Fruit fly (Drosophila melanogaster) whole organism, embryonic: Measurements from ENCODE around the gene CG16965.
A peak's percentile ranks its signal among the peaks of the same experiment; 100 is the strongest.

Experiments used
- ATbp ChIP-seq: fragments of 200-800 bp; sonication (Bioruptor generic); optimal IDR thresholded peaks from 2 replicates; lab custom pipeline; 2017; ENCODE audit warnings: missing biosample characterization, mild to moderate bottlenecking, missing genetic modification characterization, missing genetic modification reagents
- Atf3 ChIP-seq: fragments of 200-800 bp; sonication (Bioruptor generic); optimal IDR thresholded peaks from 3 replicates; lab custom pipeline; 2016; ENCODE audit warnings: missing biosample characterization, missing genetic modification characterization
- B-H2 ChIP-seq: fragments of 200-800 bp; sonication (Bioruptor generic); optimal IDR thresholded peaks from 2 replicates; lab custom pipeline; 2018; ENCODE audit warnings: missing biosample characterization, mild to moderate bottlenecking, missing genetic modification characterization
- Blimp-1 ChIP-seq: fragments of 200-800 bp; sonication (Bioruptor generic); optimal IDR thresholded peaks from 3 replicates; lab custom pipeline; 2018; ENCODE audit warnings: missing biosample characterization, missing genetic modification characterization, mild to moderate bottlenecking, moderate library complexity, missing genetic modification reagents
- CG10543 ChIP-seq: fragments of 200-800 bp; sonication (Bioruptor generic); optimal IDR thresholded peaks from 3 replicates; lab custom pipeline; 2017; ENCODE audit warnings: missing biosample characterization, mild to moderate bottlenecking, missing genetic modification characterization, moderate library complexity
- CG10959 ChIP-seq: fragments of 200-800 bp; sonication (Bioruptor generic); IDR thresholded peaks from 2 replicates; pipeline ENCODE4 v1.3.6; 2022; ENCODE audit warnings: missing biosample characterization, missing genetic modification characterization
- CG11247 ChIP-seq: fragments of 200-800 bp; sonication (Bioruptor generic); IDR thresholded peaks from 2 replicates; pipeline ENCODE4 v1.3.6; 2022; ENCODE audit warnings: missing biosample characterization, missing genetic modification characterization
- CG13894 ChIP-seq: fragments of 200-800 bp; sonication (Bioruptor generic); optimal IDR thresholded peaks from 3 replicates; lab custom pipeline; 2018; ENCODE audit warnings: missing biosample characterization, mild to moderate bottlenecking, missing genetic modification characterization, moderate library complexity
- CG1602 ChIP-seq: fragments of 200-800 bp; sonication (Bioruptor generic); optimal IDR thresholded peaks from 3 replicates; lab custom pipeline; 2016; ENCODE audit warnings: missing biosample characterization, missing genetic modification characterization
- CG1832 ChIP-seq: fragments of 200-800 bp; sonication (Bioruptor generic); optimal IDR thresholded peaks from 2 replicates; lab custom pipeline; 2017; ENCODE audit warnings: missing biosample characterization, mild to moderate bottlenecking, missing genetic modification characterization, inconsistent platforms
- CG2678 ChIP-seq: fragments of 200-800 bp; sonication (Bioruptor generic); optimal IDR thresholded peaks from 3 replicates; lab custom pipeline; 2019; ENCODE audit warnings: missing biosample characterization, mild to moderate bottlenecking, missing genetic modification characterization, moderate library complexity
- CG2889 ChIP-seq: fragments of 200-800 bp; sonication (Bioruptor generic); IDR thresholded peaks from 3 replicates; pipeline ENCODE4 v1.3.6; 2022; ENCODE audit warnings: missing biosample characterization, missing genetic modification characterization
- CG34376 ChIP-seq: fragments of 200-800 bp; sonication (Bioruptor generic); optimal IDR thresholded peaks from 2 replicates; lab custom pipeline; 2018; ENCODE audit warnings: missing biosample characterization, mild to moderate bottlenecking, missing genetic modification characterization
- CG4328 ChIP-seq: fragments of 200-800 bp; sonication (Bioruptor generic); optimal IDR thresholded peaks from 3 replicates; lab custom pipeline; 2017; ENCODE audit warnings: missing biosample characterization, missing genetic modification reagents, missing genetic modification characterization
- CG5180 ChIP-seq: fragments of 200-800 bp; sonication (Bioruptor generic); optimal IDR thresholded peaks from 3 replicates; lab custom pipeline; 2017; ENCODE audit warnings: missing biosample characterization, missing genetic modification characterization, mild to moderate bottlenecking, moderate library complexity, missing genetic modification reagents
- CG6854 ChIP-seq: fragments of 200-800 bp; sonication (Bioruptor generic); optimal IDR thresholded peaks from 3 replicates; lab custom pipeline; 2017; ENCODE audit warnings: missing biosample characterization, mild to moderate bottlenecking, missing genetic modification characterization
- CG7928 ChIP-seq: fragments of 200-800 bp; sonication (Bioruptor generic); optimal IDR thresholded peaks from 2 replicates; lab custom pipeline; 2017; ENCODE audit warnings: missing biosample characterization, mild to moderate bottlenecking, missing genetic modification characterization
- CrebB ChIP-seq: fragments of 200-800 bp; sonication (Bioruptor generic); optimal IDR thresholded peaks from 3 replicates; lab custom pipeline; 2018; ENCODE audit warnings: missing biosample characterization, mild to moderate bottlenecking, missing genetic modification characterization
- Dbx ChIP-seq: fragments of 200-800 bp; sonication (Bioruptor generic); IDR thresholded peaks from 3 replicates; pipeline ENCODE4 v1.3.6; 2022; ENCODE audit warnings: missing biosample characterization, missing genetic modification characterization
- Deaf1 ChIP-seq: fragments of 200-800 bp; optimal IDR thresholded peaks from 3 replicates; lab custom pipeline; 2019; ENCODE audit warnings: missing biosample characterization, mild to moderate bottlenecking, missing genetic modification characterization, moderate library complexity
- Doc3 ChIP-seq: fragments of 200-800 bp; sonication (Bioruptor generic); IDR thresholded peaks from 3 replicates; pipeline ENCODE4 v1.3.6; 2022; ENCODE audit warnings: missing biosample characterization, missing genetic modification characterization; ENCODE audit not compliant: partially characterized antibody
- Gsc ChIP-seq: fragments of 200-800 bp; sonication (Bioruptor generic); IDR thresholded peaks from 2 replicates; pipeline ENCODE4 v1.3.6; 2022; ENCODE audit warnings: missing biosample characterization, missing genetic modification characterization
- HLHmδ ChIP-seq: fragments of 200-800 bp; sonication (Bioruptor generic); optimal IDR thresholded peaks from 2 replicates; lab custom pipeline; 2018; ENCODE audit warnings: missing biosample characterization, mild to moderate bottlenecking, missing genetic modification characterization, moderate library complexity
- Hmr ChIP-seq: fragments of 200-800 bp; sonication (Bioruptor generic); optimal IDR thresholded peaks from 3 replicates; lab custom pipeline; 2017; ENCODE audit warnings: mild to moderate bottlenecking, missing biosample characterization, missing genetic modification reagents, missing genetic modification characterization
- Hr3 ChIP-seq: fragments of 200-800 bp; sonication (Bioruptor generic); optimal IDR thresholded peaks from 3 replicates; lab custom pipeline; 2016; ENCODE audit warnings: missing biosample characterization, missing genetic modification characterization
- Med ChIP-seq: fragments of 200-800 bp; sonication (Bioruptor generic); peaks from one replicate; lab custom pipeline; 2016; ENCODE audit warnings: missing biosample characterization, missing genetic modification characterization, mild to moderate bottlenecking, inconsistent platforms, moderate library complexity
- Mes4 ChIP-seq: fragments of 200-800 bp; sonication (Bioruptor generic); optimal IDR thresholded peaks from 2 replicates; lab custom pipeline; 2016; ENCODE audit warnings: missing biosample characterization, missing genetic modification characterization
- Nf-YB ChIP-seq: fragments of 200-800 bp; sonication (Bioruptor generic); optimal IDR thresholded peaks from 3 replicates; lab custom pipeline; 2019; ENCODE audit warnings: missing biosample characterization, mild to moderate bottlenecking, missing genetic modification characterization, moderate library complexity
- Nf-YC ChIP-seq: fragments of 200-800 bp; optimal IDR thresholded peaks from 3 replicates; lab custom pipeline; 2019; ENCODE audit warnings: missing biosample characterization, mild to moderate bottlenecking, missing genetic modification characterization, moderate library complexity
- Stat92E ChIP-seq, 3 experiments: fragments of >200 bp in 2 of 3; fragments of 200-800 bp in 1 of 3; sonication (Bioruptor generic) in 1 of 3; optimal IDR thresholded peaks; 2 replicates each; lab custom pipeline; 2017 to 2019; ENCODE audit warnings: missing biosample characterization in 3 of 3, missing genetic modification characterization in 3 of 3, mild to moderate bottlenecking in 1 of 3, moderate library complexity in 1 of 3
- aop ChIP-seq: fragments of 200-800 bp; sonication (Bioruptor generic); IDR thresholded peaks from 2 replicates; pipeline ENCODE4 v1.3.6; 2022; ENCODE audit warnings: missing biosample characterization, missing genetic modification characterization
- ems ChIP-seq: fragments of 200-800 bp; sonication (Bioruptor generic); optimal IDR thresholded peaks from 3 replicates; lab custom pipeline; 2016; ENCODE audit warnings: missing biosample characterization, missing genetic modification characterization
- exex ChIP-seq: fragments of 200-800 bp; sonication (Bioruptor generic); optimal IDR thresholded peaks from 4 replicates; lab custom pipeline; 2018; ENCODE audit warnings: missing biosample characterization, mild to moderate bottlenecking, missing genetic modification characterization, moderate library complexity
- fru ChIP-seq: fragments of >200 bp; optimal IDR thresholded peaks from 2 replicates; lab custom pipeline; 2017
- ftz-f1 ChIP-seq: fragments of 200-800 bp; sonication (Bioruptor generic); optimal IDR thresholded peaks from 2 replicates; lab custom pipeline; 2016; ENCODE audit warnings: missing biosample characterization, missing genetic modification characterization
- grn ChIP-seq: fragments of 200-800 bp; sonication (Bioruptor generic); optimal IDR thresholded peaks from 3 replicates; lab custom pipeline; 2017; ENCODE audit warnings: missing biosample characterization, missing genetic modification characterization
- knrl ChIP-seq: fragments of 200-800 bp; sonication (Bioruptor generic); IDR thresholded peaks from 3 replicates; pipeline ENCODE4 v1.3.6; 2022; ENCODE audit warnings: missing biosample characterization, missing genetic modification characterization; ENCODE audit not compliant: partially characterized antibody
- lab ChIP-seq: fragments of 200-800 bp; sonication (Bioruptor generic); optimal IDR thresholded peaks from 3 replicates; lab custom pipeline; 2017; ENCODE audit warnings: missing biosample characterization, missing genetic modification characterization, mild to moderate bottlenecking, moderate library complexity, missing genetic modification reagents
- maf-S ChIP-seq: fragments of 200-800 bp; sonication (Bioruptor generic); optimal IDR thresholded peaks from 2 replicates; lab custom pipeline; 2016; ENCODE audit warnings: missing biosample characterization, missing genetic modification characterization
- mirr ChIP-seq: fragments of 200-800 bp; sonication (Bioruptor generic); optimal IDR thresholded peaks from 3 replicates; lab custom pipeline; 2018; ENCODE audit warnings: missing biosample characterization, mild to moderate bottlenecking, missing genetic modification characterization
- org-1 ChIP-seq: fragments of 200-800 bp; sonication (Bioruptor generic); optimal IDR thresholded peaks from 2 replicates; lab custom pipeline; 2017; ENCODE audit warnings: missing biosample characterization, missing genetic modification characterization
- pros ChIP-seq: fragments of 200-800 bp; sonication (Bioruptor generic); optimal IDR thresholded peaks from 3 replicates; lab custom pipeline; 2019; ENCODE audit warnings: missing biosample characterization, mild to moderate bottlenecking, missing genetic modification characterization, moderate library complexity
- run ChIP-seq: fragments of 200-800 bp; sonication (Bioruptor generic); optimal IDR thresholded peaks from 3 replicates; lab custom pipeline; 2018; ENCODE audit warnings: missing biosample characterization, mild to moderate bottlenecking, missing genetic modification characterization
- sqz ChIP-seq: fragments of 200-800 bp; sonication (Bioruptor generic); optimal IDR thresholded peaks from 3 replicates; lab custom pipeline; 2018; ENCODE audit warnings: missing biosample characterization, mild to moderate bottlenecking, missing genetic modification characterization
- tgo ChIP-seq: fragments of 200-800 bp; sonication (Bioruptor generic); IDR thresholded peaks from 3 replicates; pipeline ENCODE4 v1.3.6; 2022; ENCODE audit warnings: missing biosample characterization, missing genetic modification characterization
- wek ChIP-seq: fragments of 200-800 bp; sonication (Bioruptor generic); optimal IDR thresholded peaks from 3 replicates; lab custom pipeline; 2018; ENCODE audit warnings: missing biosample characterization, mild to moderate bottlenecking, missing genetic modification characterization, moderate library complexity
- zfh2 ChIP-seq: fragments of 200-800 bp; sonication (Bioruptor generic); optimal IDR thresholded peaks from 2 replicates; lab custom pipeline; 2016; ENCODE audit warnings: missing biosample characterization, missing genetic modification characterization

CG16965 gene

DNA sequence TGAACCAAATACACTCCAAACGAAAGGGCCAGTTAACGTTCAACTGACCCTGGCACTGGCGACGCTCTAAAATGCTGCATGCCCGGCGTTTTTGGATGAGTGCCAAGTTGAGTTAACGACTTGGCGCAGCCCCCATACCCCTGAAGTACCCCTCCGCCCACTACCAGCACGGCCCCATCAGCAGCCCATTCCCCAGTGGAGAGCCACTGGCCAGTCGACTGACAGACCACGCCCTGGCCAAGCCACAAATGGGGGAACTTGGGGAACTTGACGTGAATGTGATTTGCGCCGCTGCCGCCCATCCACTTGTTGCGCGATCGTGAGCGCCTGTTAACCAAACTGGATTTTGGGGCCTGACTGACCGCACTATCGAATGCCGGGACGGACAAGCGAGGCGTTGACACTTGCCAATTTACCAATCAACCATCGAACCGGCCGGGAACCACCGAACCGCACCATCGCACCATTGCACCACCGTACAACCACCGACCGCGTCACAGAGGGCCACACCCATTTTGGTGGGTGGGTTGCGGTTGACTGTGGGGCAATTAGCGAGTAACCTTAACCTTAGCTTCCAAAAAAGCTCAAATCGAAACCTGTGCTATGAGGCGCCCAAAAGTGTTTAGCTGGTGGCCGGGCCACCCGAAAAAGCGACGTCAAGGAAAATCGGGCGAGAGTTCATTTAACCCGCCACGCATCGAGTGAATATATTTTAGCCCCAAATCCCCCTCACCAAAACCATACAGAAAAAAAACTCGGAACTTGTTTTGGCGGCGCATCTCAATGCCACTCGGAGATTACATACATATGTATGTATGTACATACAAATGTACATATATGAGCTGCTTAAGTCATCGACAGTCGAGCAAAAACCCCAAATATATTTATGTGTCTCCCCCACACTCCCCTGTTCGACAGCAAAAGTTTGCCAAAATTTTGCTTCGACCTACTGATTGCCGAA, 24.3 kb downstream of the CG16965 start (continued):
- TF ChIP-seq ftz-f1 (GFP tag; lab: Kevin White, UChicago) (peak; percentile 13), fru (lab: Kevin White, UChicago) (no peak), Mes4 (GFP tag; lab: Kevin White, UChicago) (no peak), CG4328 (GFP tag; lab: Kevin White, UChicago) (no peak), B-H2 (peak; percentile 17), Nf-YB (peak; percentile 95), lab (peak; percentile 14), CG11247 (GFP tag; lab: Robert Waterston, UW) (no peak), Hmr (GFP tag; lab: Kevin White, UChicago) (peak; percentile 39), exex (tag; lab: Kevin White, UChicago) (peak; percentile 61), Stat92E (GFP tag; optimal IDR thresholded peaks at IDR 0.05; lab: Kevin White, UChicago) (peak in 1 of 3 experiments; percentile 40), mirr (GFP tag; lab: Kevin White, UChicago) (peak; percentile 71), Blimp-1 (GFP tag; lab: Kevin White, UChicago) (peak; percentile 73), Deaf1 (tag; lab: Kevin White, UChicago) (peak; percentile 10), org-1 (GFP tag; lab: Kevin White, UChicago) (peak; percentile 28), CrebB (tag; lab: Kevin White, UChicago) (peak; percentile 3), tgo (GFP tag; lab: Robert Waterston, UW) (no peak), CG34376 (GFP tag; lab: Kevin White, UChicago) (peak; percentile 47), zfh2 (GFP tag; lab: Kevin White, UChicago) (no peak), maf-S (no peak), CG13894 (tag; lab: Kevin White, UChicago) (peak; percentile 86), Hr3 (peak; percentile 44), CG10959 (GFP tag; lab: Robert Waterston, UW) (no peak), CG6854 (GFP tag; lab: Kevin White, UChicago) (no peak), Med (peak; percentile 84), CG5180 (peak; percentile 36), HLHmδ (GFP tag; lab: Kevin White, UChicago) (peak; percentile 42), aop (GFP tag; lab: Robert Waterston, UW) (no peak), CG10543 (GFP tag; lab: Kevin White, UChicago) (peak; percentile 98), Nf-YC (tag; lab: Kevin White, UChicago) (peak; percentile 96), knrl (GFP tag; lab: Robert Waterston, UW) (no peak), pros (GFP tag; lab: Kevin White, UChicago) (peak; percentile 50), run (tag; lab: Kevin White, UChicago) (peak; percentile 97), sqz (GFP tag; lab: Kevin White, UChicago) (peak; percentile 92), Gsc (no peak)

DNA sequence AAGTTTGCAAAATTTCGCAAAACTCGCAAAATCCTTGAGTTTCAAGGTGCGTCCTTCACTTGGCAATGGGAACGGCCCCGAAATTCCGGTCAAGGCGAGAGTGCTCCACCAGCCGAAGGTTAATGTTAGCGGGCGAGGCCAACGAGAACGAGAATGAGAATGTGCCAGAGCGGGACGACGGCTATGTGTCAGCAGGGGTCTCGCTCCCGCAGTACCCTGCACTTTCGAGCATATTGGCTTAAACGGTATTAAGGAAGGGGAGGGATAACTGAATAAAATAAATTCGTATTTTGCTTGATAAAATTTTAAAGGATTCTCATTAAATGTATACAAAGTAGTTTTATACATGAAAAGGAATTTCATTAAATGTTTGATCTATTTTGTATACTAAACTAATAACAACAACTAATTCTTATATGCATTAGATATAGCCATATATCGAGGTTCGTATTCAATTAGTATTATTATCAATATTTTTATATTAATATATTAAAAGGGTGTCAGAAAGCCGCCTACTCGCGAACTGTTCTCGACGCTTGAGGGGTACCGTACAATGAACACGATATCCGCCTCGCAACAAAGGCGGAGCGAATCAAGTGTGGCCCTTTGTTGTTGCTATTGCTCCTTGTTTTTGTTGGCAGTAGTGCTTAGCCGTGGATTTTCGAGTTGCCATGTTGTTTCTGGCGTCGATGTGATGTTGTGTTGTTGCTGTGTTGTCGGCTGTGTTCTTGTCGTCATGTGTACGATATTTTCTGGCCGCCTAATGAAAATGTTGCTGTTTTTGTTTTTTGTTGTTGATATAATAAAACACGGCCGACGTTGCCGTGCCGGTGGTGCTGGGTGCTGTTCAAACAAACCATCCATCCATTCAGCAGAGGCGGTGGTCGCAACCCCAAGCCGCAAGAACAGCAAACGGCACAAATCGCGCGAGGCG, 25.3 kb downstream of the CG16965 start:
- TF ChIP-seq CG1602 (GFP tag; lab: Kevin White, UChicago) (peak; percentile 93), grn (GFP tag; lab: Kevin White, UChicago) (no peak), Dbx (GFP tag; lab: Robert Waterston, UW) (no peak), CG7928 (peak; percentile 73), ems (peak; percentile 73), CG1832 (GFP tag; lab: Kevin White, UChicago) (peak; percentile 94), wek (GFP tag; lab: Kevin White, UChicago) (no peak), Doc3 (GFP tag; lab: Robert Waterston, UW) (no peak), CG2678 (peak; percentile 99), ATbp (GFP tag; lab: Kevin White, UChicago) (peak; percentile 89), CG2889 (GFP tag; lab: Robert Waterston, UW) (no peak), Atf3 (GFP tag; lab: Kevin White, UChicago) (peak; percentile 57)
